Fruit fly (Drosophila melanogaster): ENCODE measurements around the gene SNF4Agamma.

The SNF4Agamma gene

DNA sequence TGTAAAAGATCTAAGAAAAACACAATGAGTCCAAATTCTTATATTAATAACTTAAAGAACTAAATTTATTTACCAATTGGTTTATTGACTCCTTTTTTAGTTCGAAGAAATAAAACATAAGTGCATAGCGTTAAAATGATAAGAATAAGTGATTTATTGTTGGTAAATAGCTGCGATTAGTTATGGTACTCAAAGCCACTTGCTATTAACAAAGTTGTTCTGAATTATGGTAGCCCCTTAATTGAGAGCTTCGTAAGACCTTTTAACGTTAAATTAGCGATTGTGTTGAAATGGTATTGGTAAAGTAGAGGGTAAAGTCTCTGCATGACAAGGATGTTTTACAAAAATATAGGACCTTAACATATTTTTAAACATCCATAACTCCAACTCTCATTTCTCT lies 105.3 kb downstream of the SNF4Agamma start:
- TF ChIP-seq noc (tag; optimal IDR thresholded peaks at IDR 0.05), result peak; percentile 72

DNA sequence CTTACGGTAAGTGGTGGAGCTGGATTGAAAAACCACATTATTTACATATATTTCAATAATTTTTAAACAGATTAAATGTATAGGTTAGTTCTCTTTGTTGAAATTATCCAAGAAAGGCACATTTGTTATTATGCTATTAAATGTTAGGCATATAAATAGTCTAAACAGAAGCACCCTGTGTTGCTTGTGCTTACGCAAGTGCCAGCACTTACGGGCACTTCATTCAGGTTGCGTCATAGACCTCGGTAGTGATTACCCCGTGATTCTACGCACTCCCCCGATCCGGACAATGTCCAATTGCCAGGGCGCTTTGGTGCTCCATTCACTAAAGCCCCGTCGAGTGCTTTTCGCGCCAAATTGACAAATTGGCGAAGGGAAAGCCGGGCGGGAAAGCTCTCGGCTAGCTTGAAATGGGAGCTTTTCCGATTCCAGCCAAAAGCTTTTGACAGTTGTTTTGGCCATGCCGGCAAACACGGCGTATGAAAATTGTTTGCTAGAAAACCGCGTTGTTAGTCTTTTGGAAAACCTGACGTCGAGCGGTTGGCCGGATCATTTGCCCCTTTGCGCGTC lies 106.0 kb downstream of the SNF4Agamma start, which contains the start of gene ETHR:
Gene ETHR (plus strand): TSS at position 520 of the 570 bp plus-strand sequence.
- no peak for TF ChIP-seq noc (tag; optimal IDR thresholded peaks at IDR 0.05)

DNA sequence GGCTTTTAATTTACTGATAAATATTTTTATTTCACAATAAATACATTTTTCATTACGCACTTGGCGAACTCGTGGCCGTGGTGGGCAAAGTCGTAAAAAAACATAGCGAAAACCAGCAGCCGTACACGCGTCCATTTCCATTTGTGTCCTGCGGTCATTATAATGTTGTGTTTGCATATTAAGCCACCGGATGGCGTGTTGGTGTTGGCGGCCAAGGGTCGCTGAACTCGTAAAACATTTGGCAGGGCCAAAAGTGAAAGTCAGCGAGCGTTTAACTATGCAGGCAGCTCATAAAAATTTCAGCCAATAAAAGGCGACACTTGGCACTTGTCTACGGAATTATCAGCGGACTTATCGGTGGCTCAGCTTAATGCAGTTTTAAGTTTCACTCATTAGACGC lies 111.9 kb downstream of the SNF4Agamma start:
- TF ChIP-seq noc (tag; optimal IDR thresholded peaks at IDR 0.05), result no peak

DNA sequence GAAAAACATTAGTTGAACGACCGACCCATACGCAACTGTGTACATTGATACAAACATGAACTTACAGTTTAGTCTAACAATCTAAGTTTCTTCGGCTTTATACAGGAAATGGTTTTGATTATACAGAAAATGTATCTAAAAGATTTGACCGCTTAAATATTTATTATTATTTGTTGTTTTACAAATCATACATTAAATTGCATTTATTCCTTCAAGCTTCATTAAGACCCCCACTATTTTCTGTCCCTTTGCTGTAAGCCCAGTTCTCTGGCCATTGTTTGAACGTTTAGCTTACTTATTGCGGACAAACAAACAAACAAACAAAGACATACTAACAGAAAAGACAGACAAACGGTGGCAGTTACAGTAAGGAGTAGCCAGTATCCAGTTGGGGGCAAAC lies 113.8 kb downstream of the SNF4Agamma start:
- no peak for TF ChIP-seq noc (tag; optimal IDR thresholded peaks at IDR 0.05)

DNA sequence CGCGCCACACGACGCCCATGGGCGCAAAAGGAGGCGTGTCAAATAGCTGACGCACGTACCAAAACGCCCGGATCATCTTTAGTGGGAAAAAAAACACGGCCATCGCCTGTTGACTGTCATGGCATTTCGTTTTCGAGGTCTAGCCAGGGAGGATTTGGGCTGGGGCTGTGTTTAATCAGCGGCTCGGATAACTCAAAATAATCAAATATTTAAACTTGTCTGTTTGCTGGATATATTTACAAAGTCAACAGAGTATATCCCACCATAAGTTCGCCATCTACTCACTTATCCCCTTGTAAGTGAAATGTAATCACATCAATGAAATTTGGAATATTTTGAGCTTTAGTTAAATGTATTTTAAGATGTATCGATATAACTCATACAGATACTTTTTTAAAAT lies 120.3 kb downstream of the SNF4Agamma start:
- TF ChIP-seq noc (tag; optimal IDR thresholded peaks at IDR 0.05), result no peak

DNA sequence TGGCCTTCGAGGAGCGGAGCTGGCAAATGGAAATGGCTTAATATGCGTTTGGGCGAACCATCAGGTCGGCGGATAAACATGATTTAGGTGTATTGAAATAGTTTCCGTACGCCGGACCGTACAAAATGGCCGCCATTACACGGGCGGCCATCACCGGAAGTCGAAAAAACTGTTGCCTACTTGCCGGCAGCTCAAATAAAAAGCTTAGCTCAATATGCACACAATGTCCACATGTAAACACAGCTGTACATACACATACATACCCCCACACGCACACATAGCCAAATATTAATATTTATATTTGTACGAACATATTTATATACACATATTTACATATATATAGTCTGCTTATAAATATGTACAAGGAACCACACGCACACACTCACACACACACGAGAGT lies 122.6 kb downstream of the SNF4Agamma start:
- TF ChIP-seq noc (tag; optimal IDR thresholded peaks at IDR 0.05), result no peak

Measured in whole organism, larva.